Fruit fly (Drosophila melanogaster) whole organism, embryonic: ENCODE data around the gene Vm26Ab.

Experiments used
- Ada2b ChIP-seq: fragments of 200-800 bp; sonication (Bioruptor generic); IDR thresholded peaks from 2 replicates; pipeline ENCODE4 v1.3.6; 2022; ENCODE audit warnings: missing biosample characterization, missing genetic modification characterization
- Aef1 ChIP-seq: fragments of 200-800 bp; sonication (Bioruptor generic); IDR thresholded peaks from 3 replicates; pipeline ENCODE4 v1.3.6; 2022; ENCODE audit warnings: missing biosample characterization, missing genetic modification characterization
- Atf6 ChIP-seq: fragments of 200-800 bp; sonication (Bioruptor generic); IDR thresholded peaks from 2 replicates; pipeline ENCODE4 v1.3.6; 2022; ENCODE audit warnings: missing biosample characterization, missing genetic modification characterization
- CG10274 ChIP-seq: fragments of 200-800 bp; sonication (Bioruptor generic); optimal IDR thresholded peaks from 3 replicates; lab custom pipeline; 2017; ENCODE audit warnings: missing biosample characterization, mild to moderate bottlenecking, missing genetic modification characterization
- CG10654 ChIP-seq: fragments of 200-800 bp; sonication (Bioruptor generic); optimal IDR thresholded peaks from 2 replicates; lab custom pipeline; 2016; ENCODE audit warnings: missing biosample characterization, missing genetic modification characterization
- CG12219 ChIP-seq: fragments of 200-800 bp; sonication (Bioruptor generic); optimal IDR thresholded peaks from 3 replicates; lab custom pipeline; 2018; ENCODE audit warnings: missing biosample characterization, mild to moderate bottlenecking, missing genetic modification characterization
- CG12391 ChIP-seq: fragments of 200-800 bp; sonication (Bioruptor generic); optimal IDR thresholded peaks from 3 replicates; lab custom pipeline; 2018; ENCODE audit warnings: missing biosample characterization, mild to moderate bottlenecking, missing genetic modification characterization, moderate library complexity
- CG13894 ChIP-seq: fragments of 200-800 bp; sonication (Bioruptor generic); optimal IDR thresholded peaks from 3 replicates; lab custom pipeline; 2018; ENCODE audit warnings: missing biosample characterization, mild to moderate bottlenecking, missing genetic modification characterization, moderate library complexity
- CG14014 ChIP-seq: fragments of 200-800 bp; sonication (Bioruptor generic); IDR thresholded peaks from 2 replicates; pipeline ENCODE4 v1.3.6; 2022; ENCODE audit warnings: missing biosample characterization, missing genetic modification characterization
- CG17568 ChIP-seq: fragments of 200-800 bp; sonication (Bioruptor generic); optimal IDR thresholded peaks from 2 replicates; lab custom pipeline; 2018; ENCODE audit warnings: missing biosample characterization, mild to moderate bottlenecking, missing genetic modification characterization, moderate library complexity
- CG2116 ChIP-seq: fragments of 200-800 bp; sonication (Bioruptor generic); optimal IDR thresholded peaks from 3 replicates; lab custom pipeline; 2018; ENCODE audit warnings: missing biosample characterization, mild to moderate bottlenecking, missing genetic modification characterization
- CG3281 ChIP-seq: fragments of 200-800 bp; sonication (Bioruptor generic); optimal IDR thresholded peaks from 3 replicates; lab custom pipeline; 2017; ENCODE audit warnings: missing biosample characterization, mild to moderate bottlenecking, missing genetic modification characterization
- CG34422 ChIP-seq: fragments of 200-800 bp; sonication (Bioruptor generic); IDR thresholded peaks from 3 replicates; pipeline ENCODE4 v1.3.6; 2022; ENCODE audit warnings: missing biosample characterization, missing genetic modification characterization
- CG3838 ChIP-seq: fragments of 200-800 bp; sonication (Bioruptor generic); optimal IDR thresholded peaks from 3 replicates; lab custom pipeline; 2016; ENCODE audit warnings: missing biosample characterization, missing genetic modification characterization
- CG5180 ChIP-seq: fragments of 200-800 bp; sonication (Bioruptor generic); optimal IDR thresholded peaks from 3 replicates; lab custom pipeline; 2017; ENCODE audit warnings: missing biosample characterization, missing genetic modification characterization, mild to moderate bottlenecking, moderate library complexity, missing genetic modification reagents
- CG5245 ChIP-seq: fragments of 200-800 bp; sonication (Bioruptor generic); optimal IDR thresholded peaks from 3 replicates; lab custom pipeline; 2016; ENCODE audit warnings: missing biosample characterization, missing genetic modification characterization
- CG7372 ChIP-seq: fragments of 200-800 bp; sonication (Bioruptor generic); IDR thresholded peaks from 2 replicates; pipeline ENCODE4 v1.3.6; 2022; ENCODE audit warnings: missing biosample characterization, missing genetic modification characterization
- Doc2 ChIP-seq: fragments of 200-800 bp; sonication (Bioruptor generic); IDR thresholded peaks from 2 replicates; pipeline ENCODE4 v1.3.6; 2022; ENCODE audit warnings: missing biosample characterization, missing genetic modification characterization
- ERR ChIP-seq: fragments of 200-800 bp; sonication (Bioruptor generic); optimal IDR thresholded peaks from 2 replicates; lab custom pipeline; 2016; ENCODE audit warnings: missing biosample characterization, missing genetic modification characterization
- Fer1 ChIP-seq: fragments of 200-800 bp; sonication (Bioruptor generic); optimal IDR thresholded peaks from 2 replicates; lab custom pipeline; 2017; ENCODE audit warnings: missing biosample characterization, mild to moderate bottlenecking, missing genetic modification characterization
- H2.0 ChIP-seq: fragments of 200-800 bp; sonication (Bioruptor generic); IDR thresholded peaks from 2 replicates; pipeline ENCODE4 v1.3.6; 2022; ENCODE audit warnings: missing biosample characterization, missing genetic modification characterization
- HLHmδ ChIP-seq: fragments of 200-800 bp; sonication (Bioruptor generic); optimal IDR thresholded peaks from 2 replicates; lab custom pipeline; 2018; ENCODE audit warnings: missing biosample characterization, mild to moderate bottlenecking, missing genetic modification characterization, moderate library complexity
- Lim3 ChIP-seq: fragments of 200-800 bp; sonication (Bioruptor generic); IDR thresholded peaks from 2 replicates; pipeline ENCODE4 v1.3.6; 2022; ENCODE audit warnings: missing biosample characterization, missing genetic modification characterization
- Mrtf ChIP-seq: fragments of 200-800 bp; sonication (Bioruptor generic); IDR thresholded peaks from 3 replicates; pipeline ENCODE4 v1.3.6; 2022; ENCODE audit warnings: missing biosample characterization, missing genetic modification characterization
- Sin3A ChIP-seq: fragments of >200 bp; optimal IDR thresholded peaks from 2 replicates; lab custom pipeline; 2018
- Stat92E ChIP-seq, 3 experiments: fragments of >200 bp in 2 of 3; fragments of 200-800 bp in 1 of 3; sonication (Bioruptor generic) in 1 of 3; optimal IDR thresholded peaks; 2 replicates each; lab custom pipeline; 2017 to 2019; ENCODE audit warnings: missing biosample characterization in 3 of 3, missing genetic modification characterization in 3 of 3, mild to moderate bottlenecking in 1 of 3, moderate library complexity in 1 of 3
- bab2 ChIP-seq: fragments of 200-800 bp; sonication (Bioruptor generic); optimal IDR thresholded peaks from 2 replicates; lab custom pipeline; 2016; ENCODE audit warnings: missing biosample characterization, missing genetic modification characterization
- br ChIP-seq: fragments of >200 bp; optimal IDR thresholded peaks from 2 replicates; lab custom pipeline; 2017
- cad ChIP-seq: fragments of >200 bp; optimal IDR thresholded peaks from 2 replicates; lab custom pipeline; 2017; ENCODE audit warnings: missing biosample characterization, missing genetic modification characterization
- cato ChIP-seq: fragments of 200-800 bp; sonication (Bioruptor generic); optimal IDR thresholded peaks from 2 replicates; lab custom pipeline; 2016; ENCODE audit warnings: missing biosample characterization, missing genetic modification characterization, borderline replicate concordance
- caup ChIP-seq: fragments of 200-800 bp; sonication (Bioruptor generic); optimal IDR thresholded peaks from 3 replicates; lab custom pipeline; 2017; ENCODE audit warnings: missing biosample characterization, mild to moderate bottlenecking, missing genetic modification characterization, moderate library complexity; ENCODE audit not compliant: severe bottlenecking
- crol ChIP-seq: fragments of 200-800 bp; sonication (Bioruptor generic); IDR thresholded peaks from 2 replicates; pipeline ENCODE4 v1.3.6; 2022; ENCODE audit warnings: missing biosample characterization, missing genetic modification characterization
- danr ChIP-seq: fragments of 200-800 bp; sonication (Bioruptor generic); IDR thresholded peaks from 2 replicates; pipeline ENCODE4 v1.3.6; 2022; ENCODE audit warnings: missing biosample characterization, missing genetic modification characterization
- eve ChIP-seq, 2 experiments: fragments of >200 bp; optimal IDR thresholded peaks; 2 replicates each; lab custom pipeline; 2017; ENCODE audit warnings: missing biosample characterization in 2 of 2, missing genetic modification characterization in 2 of 2
- fd102C ChIP-seq: fragments of 200-800 bp; sonication (Bioruptor generic); optimal IDR thresholded peaks from 2 replicates; lab custom pipeline; 2018; ENCODE audit warnings: missing biosample characterization, mild to moderate bottlenecking, missing genetic modification characterization, moderate library complexity
- ind ChIP-seq: fragments of 200-800 bp; sonication (Bioruptor generic); optimal IDR thresholded peaks from 3 replicates; lab custom pipeline; 2016; ENCODE audit warnings: missing biosample characterization, missing genetic modification characterization
- kay ChIP-seq: fragments of 200-800 bp; sonication (Bioruptor generic); optimal IDR thresholded peaks from 2 replicates; lab custom pipeline; 2016; ENCODE audit warnings: missing biosample characterization, missing genetic modification characterization
- lola ChIP-seq, 3 experiments: fragments of >200 bp in 2 of 3; fragments of 200-800 bp in 1 of 3; sonication (Bioruptor generic) in 1 of 3; optimal IDR thresholded peaks; 2 replicates each; lab custom pipeline; 2017 to 2019; ENCODE audit warnings: missing biosample characterization in 3 of 3, missing genetic modification characterization in 3 of 3, mild to moderate bottlenecking in 1 of 3, moderate library complexity in 1 of 3
- mld ChIP-seq: fragments of 200-800 bp; sonication (Bioruptor generic); IDR thresholded peaks from 3 replicates; pipeline ENCODE4 v1.3.6; 2022; ENCODE audit warnings: missing biosample characterization, missing genetic modification characterization; ENCODE audit not compliant: partially characterized antibody
- nau ChIP-seq: fragments of 200-800 bp; sonication (Bioruptor generic); optimal IDR thresholded peaks from 3 replicates; lab custom pipeline; 2017; ENCODE audit warnings: missing biosample characterization, mild to moderate bottlenecking, missing genetic modification characterization, missing genetic modification reagents
- p53 ChIP-seq: fragments of 200-800 bp; sonication (Bioruptor generic); optimal IDR thresholded peaks from 2 replicates; lab custom pipeline; 2016; ENCODE audit warnings: missing biosample characterization, missing genetic modification characterization
- pita ChIP-seq: fragments of 200-800 bp; sonication (Bioruptor generic); optimal IDR thresholded peaks from 2 replicates; lab custom pipeline; 2017; ENCODE audit warnings: missing biosample characterization, mild to moderate bottlenecking, missing genetic modification characterization
- repo ChIP-seq: fragments of 200-800 bp; sonication (Bioruptor generic); optimal IDR thresholded peaks from 2 replicates; lab custom pipeline; 2016; ENCODE audit warnings: missing biosample characterization, missing genetic modification characterization
- sens ChIP-seq: fragments of 200-800 bp; sonication (Bioruptor generic); peaks from one replicate; lab custom pipeline; 2016; ENCODE audit warnings: missing biosample characterization, missing genetic modification characterization
- sima ChIP-seq: fragments of 200-800 bp; sonication (Bioruptor generic); optimal IDR thresholded peaks from 2 replicates; lab custom pipeline; 2016; ENCODE audit warnings: missing biosample characterization, missing genetic modification characterization
- slbo ChIP-seq: fragments of 200-800 bp; sonication (Bioruptor generic); IDR thresholded peaks from 2 replicates; pipeline ENCODE4 v1.3.6; 2022; ENCODE audit warnings: missing biosample characterization, missing genetic modification characterization
- slou ChIP-seq: fragments of 200-800 bp; sonication (Bioruptor generic); optimal IDR thresholded peaks from 3 replicates; lab custom pipeline; 2016; ENCODE audit warnings: missing biosample characterization, missing genetic modification characterization
- sr ChIP-seq: fragments of 200-800 bp; sonication (Bioruptor generic); IDR thresholded peaks from 3 replicates; pipeline ENCODE4 v1.3.6; 2022; ENCODE audit warnings: missing biosample characterization, missing genetic modification characterization
- trh ChIP-seq: fragments of 200-800 bp; sonication (Bioruptor generic); optimal IDR thresholded peaks from 2 replicates; lab custom pipeline; 2016; ENCODE audit warnings: missing biosample characterization, missing genetic modification characterization
- usp ChIP-seq: fragments of >200 bp; optimal IDR thresholded peaks from 2 replicates; lab custom pipeline; 2017; ENCODE audit warnings: missing biosample characterization, missing genetic modification characterization
- vvl ChIP-seq: fragments of 200-800 bp; sonication (Bioruptor generic); IDR thresholded peaks from 2 replicates; pipeline ENCODE4 v1.3.6; 2022; ENCODE audit warnings: missing biosample characterization, missing genetic modification characterization
- zfh2 ChIP-seq: fragments of 200-800 bp; sonication (Bioruptor generic); optimal IDR thresholded peaks from 2 replicates; lab custom pipeline; 2016; ENCODE audit warnings: missing biosample characterization, missing genetic modification characterization

Gene Vm26Ab

DNA sequence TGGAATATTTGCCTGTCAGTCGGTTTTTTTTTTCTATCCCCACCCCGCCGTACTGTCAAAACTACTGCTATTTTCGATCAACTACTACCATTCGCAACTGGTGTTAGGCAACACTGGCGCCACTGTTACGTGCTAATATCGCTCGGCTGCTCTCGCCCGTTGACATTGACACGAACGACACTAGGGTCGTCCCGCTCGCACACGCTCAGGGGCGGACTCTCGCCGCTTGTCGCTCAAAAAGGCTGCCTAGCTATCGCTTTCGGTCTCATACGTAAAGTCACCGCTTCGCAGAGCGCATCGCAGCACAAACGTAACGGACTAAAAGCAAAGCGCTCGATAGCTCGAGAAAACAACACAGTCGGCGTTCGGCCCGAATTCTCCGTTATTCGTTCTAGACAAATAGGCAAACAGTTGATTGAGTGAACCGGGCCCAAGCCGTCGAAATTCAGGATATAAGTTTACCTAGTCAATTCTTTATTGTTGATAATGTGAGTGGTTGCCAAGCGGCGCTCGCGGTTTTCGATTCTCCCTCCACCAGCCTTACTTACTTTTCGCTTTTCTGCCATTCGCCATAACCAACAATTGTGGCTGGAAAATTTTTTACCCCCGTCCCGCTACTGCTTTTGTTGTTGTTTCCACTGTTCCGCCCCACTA, 25.7 kb downstream of the Vm26Ab start (continued):
- TF ChIP-seq CG3838 (no peak), fd102C (GFP tag; lab: Kevin White, UChicago) (no peak), CG10274 (GFP tag; lab: Kevin White, UChicago) (no peak), bab2 (GFP tag; lab: Kevin White, UChicago) (peak; percentile 51), p53 (GFP tag; lab: Kevin White, UChicago) (no peak), caup (GFP tag; lab: Kevin White, UChicago) (peak; percentile 59), lola (GFP tag; optimal IDR thresholded peaks at IDR 0.05; lab: Kevin White, UChicago) (no peak), danr (no peak), Doc2 (GFP tag; lab: Robert Waterston, UW) (no peak), slou (no peak), HLHmδ (GFP tag; lab: Kevin White, UChicago) (peak; percentile 44), CG12391 (tag; lab: Kevin White, UChicago) (peak; percentile 27), CG2116 (GFP tag; lab: Kevin White, UChicago) (no peak), sr (GFP tag; lab: Robert Waterston, UW) (no peak), mld (no peak), CG12219 (peak; percentile 0), pita (GFP tag; lab: Kevin White, UChicago) (no peak), nau (peak; percentile 32), br (lab: Kevin White, UChicago) (no peak), CG17568 (GFP tag; lab: Kevin White, UChicago) (no peak), CG13894 (tag; lab: Kevin White, UChicago) (peak; percentile 68), Aef1 (GFP tag; lab: Robert Waterston, UW) (no peak), Mrtf (GFP tag; lab: Robert Waterston, UW) (no peak), Atf6 (GFP tag; lab: Robert Waterston, UW) (no peak), Fer1 (GFP tag; lab: Kevin White, UChicago) (peak; percentile 47), repo (GFP tag; lab: Kevin White, UChicago) (no peak), cad (no peak), CG5180 (GFP tag; lab: Kevin White, UChicago) (peak; percentile 93), zfh2 (GFP tag; lab: Kevin White, UChicago) (peak; percentile 24), cato (GFP tag; lab: Kevin White, UChicago) (no peak), CG3281 (GFP tag; lab: Kevin White, UChicago) (no peak), CG5245 (GFP tag; lab: Kevin White, UChicago) (no peak), Stat92E (GFP tag; optimal IDR thresholded peaks at IDR 0.05; lab: Kevin White, UChicago) (no peak), trh (GFP tag; lab: Kevin White, UChicago) (no peak), usp (GFP tag; lab: Kevin White, UChicago) (no peak), Sin3A (lab: Kevin White, UChicago) (no peak), CG10654 (GFP tag; lab: Kevin White, UChicago) (no peak), H2.0 (GFP tag; lab: Robert Waterston, UW) (no peak), CG14014 (GFP tag; lab: Robert Waterston, UW) (no peak), CG7372 (GFP tag; lab: Robert Waterston, UW) (no peak), CG34422 (GFP tag; lab: Robert Waterston, UW) (no peak), Lim3 (no peak), eve (GFP tag; optimal IDR thresholded peaks at IDR 0.05; lab: Kevin White, UChicago) (no peak), kay (GFP tag; lab: Kevin White, UChicago) (peak; percentile 2), ERR (GFP tag; lab: Kevin White, UChicago) (peak; percentile 53), sima (GFP tag; lab: Kevin White, UChicago) (no peak), slbo (no peak), vvl (no peak), sens (peak; percentile 60), ind (GFP tag; lab: Kevin White, UChicago) (no peak), crol (GFP tag; lab: Robert Waterston, UW) (no peak), Ada2b (GFP tag; lab: Robert Waterston, UW) (no peak)
